Worm (Caenorhabditis elegans) whole organism, mixed stage, embryonic: ENCODE results near the gene F56C3.4.

ENCODE experiments used
- ces-1 ChIP-seq: fragments of 150-350 bp; optimal IDR thresholded peaks from 2 replicates; lab custom pipeline; 2014; ENCODE audit warnings: missing biosample characterization, missing genetic modification reagents, missing genetic modification characterization
- drap-1 ChIP-seq: fragments of 200-800 bp; sonication (Bioruptor generic); optimal IDR thresholded peaks from 3 replicates; lab custom pipeline; 2018; ENCODE audit warnings: mild to moderate bottlenecking, missing genetic modification characterization, missing compliant biosample characterization
- lsy-2 ChIP-seq: fragments of 150-350 bp; optimal IDR thresholded peaks from 2 replicates; lab custom pipeline; 2014; ENCODE audit warnings: missing biosample characterization, missing genetic modification characterization
- nhr-237 ChIP-seq: fragments of 150-350 bp; optimal IDR thresholded peaks from 2 replicates; lab custom pipeline; 2014; ENCODE audit warnings: missing biosample characterization, missing genetic modification characterization
- snpc-4 ChIP-seq: fragments of 150-350 bp; optimal IDR thresholded peaks from 2 replicates; lab custom pipeline; 2014; ENCODE audit warnings: missing biosample characterization, missing genetic modification characterization
- tbx-8 ChIP-seq: fragments of 200-800 bp; sonication (Bioruptor generic); optimal IDR thresholded peaks from 2 replicates; lab custom pipeline; 2018; ENCODE audit warnings: mild to moderate bottlenecking, missing genetic modification characterization, moderate library complexity, missing compliant biosample characterization
- unc-62 ChIP-seq: fragments of 150-350 bp; optimal IDR thresholded peaks from 2 replicates; lab custom pipeline; 2014; ENCODE audit warnings: missing biosample characterization, missing genetic modification reagents, missing genetic modification characterization

ce11 chrX:1358295-1358694, 2.2 kb downstream of the F56C3.4 start, which contains the start of gene F56C3.3:
- TF ChIP-seq nhr-237 (tag; lab: Kevin White, UChicago) = no peak
- TF ChIP-seq unc-62 (GFP tag; lab: Kevin White, UChicago) = no peak
- no peak for TF ChIP-seq drap-1
- TF ChIP-seq lsy-2 (tag; lab: Kevin White, UChicago) = no peak
- TF ChIP-seq tbx-8 (GFP tag; lab: Kevin White, UChicago) = no peak
- TF ChIP-seq snpc-4 = no peak
- TF ChIP-seq ces-1 = no peak
